Worm (Caenorhabditis elegans) whole organism, young adult: ENCODE measurements around the gene F46G10.1.

ENCODE experiments used
- B0035.1 ChIP-seq: sonication (generic microtip); optimal IDR thresholded peaks from 2 replicates; lab custom pipeline; 2016; ENCODE audit warnings: missing genetic modification characterization, mild to moderate bottlenecking, missing compliant biosample characterization, missing genotype, missing genetic modification reagents
- F10E7.11 ChIP-seq: sonication (generic microtip); optimal IDR thresholded peaks from 2 replicates; lab custom pipeline; 2017; ENCODE audit warnings: mild to moderate bottlenecking, missing genetic modification characterization, moderate library complexity, missing compliant biosample characterization
- F39B2.1 ChIP-seq: fragments of 200-800 bp; sonication (Bioruptor generic); IDR thresholded peaks from 2 replicates; pipeline ENCODE4 v1.3.6; 2022; ENCODE audit warnings: missing genetic modification reagents, missing genetic modification characterization, missing compliant biosample characterization
- F57C9.4 ChIP-seq: sonication (generic microtip); optimal IDR thresholded peaks from 2 replicates; lab custom pipeline; 2017; ENCODE audit warnings: mild to moderate bottlenecking, missing genetic modification characterization, missing compliant biosample characterization
- Y53F4B.3 ChIP-seq: fragments of 200-800 bp; sonication (Bioruptor generic); IDR thresholded peaks from 2 replicates; pipeline ENCODE4 v1.3.6; 2022; ENCODE audit warnings: missing genetic modification reagents, missing genetic modification characterization, missing compliant biosample characterization
- Y67H2A.10 ChIP-seq: fragments of 200-800 bp; sonication (Bioruptor generic); conservative IDR thresholded peaks from 2 replicates; pipeline ENCODE4 v1.3.6; 2022; ENCODE audit warnings: missing genetic modification reagents, missing genetic modification characterization, missing compliant biosample characterization
- Y95B8A.8 ChIP-seq: fragments of 200-800 bp; sonication (Bioruptor generic); IDR thresholded peaks from 2 replicates; pipeline ENCODE4 v1.3.6; 2022; ENCODE audit warnings: missing genetic modification reagents, missing genetic modification characterization, missing compliant biosample characterization
- aptf-2 ChIP-seq: fragments of 200-800 bp; sonication (Bioruptor generic); conservative IDR thresholded peaks from 2 replicates; pipeline ENCODE4 v1.3.6; 2022; ENCODE audit warnings: missing genetic modification reagents, missing genetic modification characterization, missing compliant biosample characterization
- aptf-3 ChIP-seq: fragments of 200-800 bp; sonication (Bioruptor generic); IDR thresholded peaks from 2 replicates; pipeline ENCODE4 v1.3.6; 2022; ENCODE audit warnings: missing genetic modification characterization, missing compliant biosample characterization
- athp-1 ChIP-seq: sonication (generic microtip); optimal IDR thresholded peaks from 2 replicates; lab custom pipeline; 2017; ENCODE audit warnings: mild to moderate bottlenecking, missing genetic modification characterization, missing compliant biosample characterization
- attf-6 ChIP-seq: fragments of 200-800 bp; sonication (Bioruptor generic); IDR thresholded peaks from 2 replicates; pipeline ENCODE4 v1.3.6; 2022; ENCODE audit warnings: missing genetic modification reagents, missing genetic modification characterization, missing compliant biosample characterization
- bed-1 ChIP-seq: fragments of 200-800 bp; sonication (Bioruptor generic); IDR thresholded peaks from 2 replicates; pipeline ENCODE4 v1.3.6; 2022; ENCODE audit warnings: missing genetic modification reagents, missing genetic modification characterization, missing compliant biosample characterization
- bed-2 ChIP-seq: fragments of 200-800 bp; sonication (Bioruptor generic); IDR thresholded peaks from 2 replicates; pipeline ENCODE4 v1.3.6; 2022; ENCODE audit warnings: missing genetic modification reagents, missing genetic modification characterization, missing compliant biosample characterization
- cebp-1 ChIP-seq, 2 experiments: fragments of 200-800 bp in 1 of 2; sonication (Bioruptor generic) in 1 of 2; sonication (generic microtip) in 1 of 2; IDR thresholded peaks in 1 of 2; optimal IDR thresholded peaks in 1 of 2; 2 replicates each; pipeline versions ENCODE4 v1.3.6 to Lab custom; 2017 to 2022; ENCODE audit warnings: missing compliant biosample characterization in 2 of 2, missing genetic modification characterization in 2 of 2, mild to moderate bottlenecking in 1 of 2, missing genetic modification reagents in 1 of 2, moderate library complexity in 1 of 2
- cebp-2 ChIP-seq: fragments of 200-800 bp; sonication (Bioruptor generic); IDR thresholded peaks from 2 replicates; pipeline ENCODE4 v1.3.6; 2022; ENCODE audit warnings: missing genetic modification characterization, missing compliant biosample characterization
- ceh-40 ChIP-seq: fragments of 200-800 bp; sonication (Bioruptor generic); IDR thresholded peaks from 2 replicates; pipeline ENCODE4 v1.3.6; 2022; ENCODE audit warnings: missing genetic modification characterization, missing compliant biosample characterization
- ceh-79 ChIP-seq: sonication (generic microtip); optimal IDR thresholded peaks from 2 replicates; lab custom pipeline; 2017; ENCODE audit warnings: mild to moderate bottlenecking, missing genetic modification characterization, missing compliant biosample characterization
- ceh-91 ChIP-seq: fragments of 200-800 bp; sonication (Bioruptor generic); IDR thresholded peaks from 2 replicates; pipeline ENCODE4 v1.3.6; 2022; ENCODE audit warnings: missing genetic modification reagents, missing genetic modification characterization, missing compliant biosample characterization
- chd-7 ChIP-seq: sonication (generic microtip); optimal IDR thresholded peaks from 2 replicates; lab custom pipeline; 2016; ENCODE audit warnings: mild to moderate bottlenecking, missing genetic modification characterization, moderate library complexity, missing compliant biosample characterization
- dox-1 ChIP-seq: fragments of 200-800 bp; sonication (Bioruptor generic); IDR thresholded peaks from 2 replicates; pipeline ENCODE4 v1.3.6; 2022; ENCODE audit warnings: missing genetic modification reagents, missing genetic modification characterization, missing compliant biosample characterization
- ets-4 ChIP-seq: fragments of 200-800 bp; sonication (Bioruptor generic); optimal IDR thresholded peaks from 2 replicates; lab custom pipeline; 2018; ENCODE audit warnings: mild to moderate bottlenecking, missing genetic modification characterization, missing compliant biosample characterization
- fkh-3 ChIP-seq: sonication (generic microtip); optimal IDR thresholded peaks from 2 replicates; lab custom pipeline; 2016; ENCODE audit warnings: mild to moderate bottlenecking, missing genetic modification characterization, missing compliant biosample characterization
- hmg-20 ChIP-seq: fragments of 200-800 bp; sonication (Bioruptor generic); IDR thresholded peaks from 2 replicates; pipeline ENCODE4 v1.3.6; 2022; ENCODE audit warnings: missing genetic modification reagents, missing genetic modification characterization, missing compliant biosample characterization
- hrde-1 ChIP-seq: sonication (generic microtip); optimal IDR thresholded peaks from 2 replicates; lab custom pipeline; 2016; ENCODE audit warnings: missing genetic modification characterization, mild to moderate bottlenecking, missing compliant biosample characterization, moderate library complexity, missing genotype, missing genetic modification reagents, borderline replicate concordance
- let-526 ChIP-seq: fragments of 200-800 bp; sonication (Bioruptor generic); IDR thresholded peaks from 2 replicates; pipeline ENCODE4 v1.3.6; 2022; ENCODE audit warnings: missing genetic modification reagents, missing genetic modification characterization, missing compliant biosample characterization
- let-607 ChIP-seq, 2 experiments: fragments of 200-800 bp in 1 of 2; sonication (Bioruptor generic) in 1 of 2; sonication (generic microtip) in 1 of 2; optimal IDR thresholded peaks; 2 replicates each; lab custom pipeline; 2016 to 2018; ENCODE audit warnings: mild to moderate bottlenecking in 2 of 2, missing compliant biosample characterization in 2 of 2, missing genetic modification characterization in 2 of 2, moderate library complexity in 2 of 2, missing genotype in 1 of 2
- lin-26 ChIP-seq: fragments of 200-800 bp; sonication (Bioruptor generic); IDR thresholded peaks from 2 replicates; pipeline ENCODE4 v1.3.6; 2022; ENCODE audit warnings: missing genetic modification reagents, missing genetic modification characterization, missing compliant biosample characterization
- lir-1 ChIP-seq: fragments of 200-800 bp; sonication (Bioruptor generic); conservative IDR thresholded peaks from 2 replicates; pipeline ENCODE4 v1.3.6; 2022; ENCODE audit warnings: missing genetic modification reagents, missing genetic modification characterization, missing compliant biosample characterization
- madf-8 ChIP-seq: fragments of 200-800 bp; sonication (Bioruptor generic); conservative IDR thresholded peaks from 2 replicates; pipeline ENCODE4 v1.3.6; 2022; ENCODE audit warnings: missing genetic modification reagents, missing genetic modification characterization, missing compliant biosample characterization
- mcd-1 ChIP-seq: fragments of 200-800 bp; sonication (Bioruptor generic); IDR thresholded peaks from 2 replicates; pipeline ENCODE4 v1.3.6; 2022; ENCODE audit warnings: missing genetic modification reagents, missing genetic modification characterization, missing compliant biosample characterization
- mel-28 ChIP-seq: sonication (generic microtip); optimal IDR thresholded peaks from 2 replicates; lab custom pipeline; 2016; ENCODE audit warnings: borderline replicate concordance, mild to moderate bottlenecking, missing genetic modification characterization, missing compliant biosample characterization
- mes-4 ChIP-seq: sonication (generic microtip); optimal IDR thresholded peaks from 2 replicates; lab custom pipeline; 2016; ENCODE audit warnings: missing genotype, missing genetic modification characterization, missing compliant biosample characterization
- nfya-2 ChIP-seq: fragments of 200-800 bp; sonication (Bioruptor generic); IDR thresholded peaks from 2 replicates; pipeline ENCODE4 v1.3.6; 2022; ENCODE audit warnings: missing genetic modification reagents, missing genetic modification characterization, missing compliant biosample characterization
- nfyb-1 ChIP-seq: fragments of 200-800 bp; sonication (Bioruptor generic); IDR thresholded peaks from 2 replicates; pipeline ENCODE4 v1.3.6; 2022; ENCODE audit warnings: missing genetic modification reagents, missing genetic modification characterization, missing compliant biosample characterization
- nhr-179 ChIP-seq: sonication (generic microtip); optimal IDR thresholded peaks from 2 replicates; lab custom pipeline; 2016; ENCODE audit warnings: mild to moderate bottlenecking, missing genetic modification characterization, missing compliant biosample characterization
- nhr-27 ChIP-seq: fragments of 200-800 bp; sonication (Bioruptor generic); optimal IDR thresholded peaks from 2 replicates; lab custom pipeline; 2018; ENCODE audit warnings: mild to moderate bottlenecking, missing genetic modification characterization, moderate library complexity, missing compliant biosample characterization
- nhr-80 ChIP-seq: sonication (generic microtip); optimal IDR thresholded peaks from 2 replicates; lab custom pipeline; 2016; ENCODE audit warnings: missing genetic modification characterization, missing compliant biosample characterization
- rpc-1 ChIP-seq, 2 experiments: fragments of 150-350 bp in 1 of 2; sonication (generic microtip) in 1 of 2; optimal IDR thresholded peaks; 2 replicates each; lab custom pipeline; 2014 to 2018; ENCODE audit warnings: missing biosample characterization in 1 of 2, missing genetic modification characterization in 1 of 2, missing genetic modification reagents in 1 of 2, missing genotype in 1 of 2
- sdz-38 ChIP-seq: sonication (generic microtip); optimal IDR thresholded peaks from 2 replicates; lab custom pipeline; 2016; ENCODE audit warnings: missing genotype, missing genetic modification characterization, missing compliant biosample characterization
- sptf-2 ChIP-seq: fragments of 200-800 bp; sonication (Bioruptor generic); optimal IDR thresholded peaks from 2 replicates; lab custom pipeline; 2018; ENCODE audit warnings: mild to moderate bottlenecking, missing genetic modification characterization, missing compliant biosample characterization
- tlf-1 ChIP-seq: fragments of 200-800 bp; sonication (Bioruptor generic); optimal IDR thresholded peaks from 2 replicates; lab custom pipeline; 2018; ENCODE audit warnings: mild to moderate bottlenecking, missing genetic modification characterization, missing compliant biosample characterization
- unc-62 ChIP-seq: fragments of 150-350 bp; optimal IDR thresholded peaks from 2 replicates; lab custom pipeline; 2014; ENCODE audit warnings: missing biosample characterization, missing genetic modification reagents, missing genetic modification characterization
- zfh-2 ChIP-seq: fragments of 200-800 bp; sonication (Bioruptor generic); conservative IDR thresholded peaks from 2 replicates; pipeline ENCODE4 v1.3.6; 2022; ENCODE audit warnings: missing genetic modification reagents, missing genetic modification characterization, missing compliant biosample characterization
- zim-3 ChIP-seq: sonication (generic microtip); optimal IDR thresholded peaks from 2 replicates; lab custom pipeline; 2017; ENCODE audit warnings: mild to moderate bottlenecking, missing genetic modification characterization, moderate library complexity, missing compliant biosample characterization
- ztf-18 ChIP-seq: sonication (generic microtip); optimal IDR thresholded peaks from 2 replicates; lab custom pipeline; 2016; ENCODE audit warnings: missing genotype, mild to moderate bottlenecking, missing genetic modification characterization, missing compliant biosample characterization
- ztf-3 ChIP-seq: fragments of 200-800 bp; sonication (Bioruptor generic); optimal IDR thresholded peaks from 2 replicates; lab custom pipeline; 2018; ENCODE audit warnings: mild to moderate bottlenecking, missing genetic modification characterization, missing compliant biosample characterization

Gene F46G10.1

DNA sequence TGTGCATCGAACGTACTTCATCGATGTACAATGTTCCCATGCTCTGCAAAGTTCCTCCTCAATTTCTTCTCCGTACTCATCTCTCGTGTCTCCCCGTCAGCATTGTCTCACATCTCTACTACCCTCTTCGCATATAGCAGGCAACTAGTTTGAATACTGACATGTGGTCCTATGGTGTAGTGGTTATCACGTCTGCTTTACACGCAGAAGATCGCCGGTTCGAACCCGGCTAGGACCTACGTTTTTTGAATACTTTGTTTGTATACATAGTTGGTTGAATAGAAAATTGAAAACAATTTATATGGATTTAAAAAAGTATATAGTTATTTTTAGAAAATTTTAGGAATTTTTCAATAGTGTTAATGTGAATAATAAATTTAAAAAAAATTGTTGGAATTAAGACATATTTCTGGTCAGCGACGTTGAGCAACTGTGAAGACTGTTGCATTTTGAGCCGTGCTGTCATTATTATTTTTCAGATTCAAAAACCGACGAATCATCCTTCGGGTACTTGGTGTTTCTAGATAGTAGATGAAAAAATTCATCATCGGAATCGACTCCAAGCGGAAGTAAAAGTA lies 4.6 kb downstream of the F46G10.1 start:
- TF ChIP-seq bed-1 (GFP tag; lab: Robert Waterston, UW) (0 out of 2 replicates have a peak, but pooled peaks have one; percentile 66), F39B2.1 (GFP tag; lab: Robert Waterston, UW) (no peak), Y53F4B.3 (GFP tag; lab: Robert Waterston, UW) (peak; percentile 65), ceh-79 (peak; percentile 95), ets-4 (GFP tag; lab: Kevin White, UChicago) (peak; percentile 63), ceh-91 (GFP tag; lab: Robert Waterston, UW) (no peak), unc-62 (GFP tag; lab: Kevin White, UChicago) (no peak), F10E7.11 (peak; percentile 91), fkh-3 (peak; percentile 95), nfyb-1 (peak; percentile 92), lin-26 (GFP tag; lab: Robert Waterston, UW) (peak; percentile 97), ztf-18 (tag; lab: Kevin White, UChicago) (peak; percentile 77), ceh-40 (GFP tag; lab: Robert Waterston, UW) (peak; percentile 92), let-526 (GFP tag; lab: Robert Waterston, UW) (0 out of 2 replicates have a peak, but pooled peaks have one; percentile 78), nhr-27 (tag; lab: Kevin White, UChicago) (peak; percentile 86), mes-4 (peak; percentile 85), hrde-1 (peak; percentile 90), nfya-2 (GFP tag; lab: Robert Waterston, UW) (no peak), nhr-179 (tag; lab: Kevin White, UChicago) (peak; percentile 55), cebp-2 (GFP tag; lab: Robert Waterston, UW) (peak; percentile 90), F57C9.4 (tag; lab: Kevin White, UChicago) (peak; percentile 35), aptf-3 (GFP tag; lab: Robert Waterston, UW) (no peak), ztf-3 (peak; percentile 61), mel-28 (tag; lab: Kevin White, UChicago) (peak; percentile 42), cebp-1 (GFP tag; IDR thresholded peaks at IDR 0.05; lab: Robert Waterston, UW) (peak; percentile 65; the same call in 1 of the 2 replicates), cebp-1 (tag; optimal IDR thresholded peaks at IDR 0.05; lab: Kevin White, UChicago) (no peak), let-607 (tag; optimal IDR thresholded peaks at IDR 0.05; lab: Kevin White, UChicago) (peak; percentile 56 to 71), madf-8 (GFP tag; lab: Robert Waterston, UW) (0 out of 2 replicates have a peak, but pooled peaks have one; percentile 17), zfh-2 (GFP tag; lab: Robert Waterston, UW) (no peak), B0035.1 (tag; lab: Kevin White, UChicago) (peak; percentile 89), attf-6 (peak; percentile 65), dox-1 (GFP tag; lab: Robert Waterston, UW) (peak; percentile 89; the same call in 1 of the 2 replicates), chd-7 (peak; percentile 91), Y95B8A.8 (GFP tag; lab: Robert Waterston, UW) (peak; percentile 79), sptf-2 (GFP tag; lab: Kevin White, UChicago) (peak; percentile 90), sdz-38 (tag; lab: Kevin White, UChicago) (no peak), tlf-1 (peak; percentile 62), rpc-1 (optimal IDR thresholded peaks at IDR 0.05; lab: Kevin White, UChicago) (peak; percentile 99), rpc-1 (tag; optimal IDR thresholded peaks at IDR 0.05; lab: Kevin White, UChicago) (peak; percentile 100), lir-1 (GFP tag; lab: Robert Waterston, UW) (no peak), Y67H2A.10 (GFP tag; lab: Robert Waterston, UW) (no peak), zim-3 (tag; lab: Kevin White, UChicago) (peak; percentile 91), mcd-1 (GFP tag; lab: Robert Waterston, UW) (no peak; the same call in none of the 2 replicates), aptf-2 (GFP tag; lab: Robert Waterston, UW) (no peak), hmg-20 (GFP tag; lab: Robert Waterston, UW) (peak; percentile 89), athp-1 (tag; lab: Kevin White, UChicago) (peak; percentile 86), nhr-80 (tag; lab: Kevin White, UChicago) (peak; percentile 43), bed-2 (GFP tag; lab: Robert Waterston, UW) (peak; percentile 57; the same call in 1 of the 2 replicates)
